Worm (Caenorhabditis elegans): Measurements from ENCODE around the gene srpa-68.

The srpa-68 gene

ce11 chrV:12261377-12261776 lies 30.1 kb downstream of the srpa-68 start, which contains the start of gene tbb-6:
tbb-6 (plus strand) TSS chrV:12261531.
- TF ChIP-seq bed-3 (GFP tag; optimal IDR thresholded peaks at IDR 0.05): no peak
- no peak for TF ChIP-seq drap-1 (GFP tag; optimal IDR thresholded peaks at IDR 0.05)
- no peak for TF ChIP-seq unc-120 (tag; optimal IDR thresholded peaks at IDR 0.05; ENCODE audit: poor library complexity, severe bottlenecking)
- no peak for TF ChIP-seq mep-1 (tag; optimal IDR thresholded peaks at IDR 0.05)
- no peak for TF ChIP-seq lsy-2 (tag; optimal IDR thresholded peaks at IDR 0.05)
- no peak for TF ChIP-seq unc-62 (GFP tag; optimal IDR thresholded peaks at IDR 0.05)
- TF ChIP-seq sem-2 (GFP tag; optimal IDR thresholded peaks at IDR 0.05): no peak
- no peak for TF ChIP-seq nhr-2 (tag; optimal IDR thresholded peaks at IDR 0.05)
- TF ChIP-seq elt-3 (tag; optimal IDR thresholded peaks at IDR 0.05): no peak
- no peak for TF ChIP-seq hlh-1 (tag; optimal IDR thresholded peaks at IDR 0.05)
- TF ChIP-seq lin-32 (GFP tag; optimal IDR thresholded peaks at IDR 0.05): no peak
- TF ChIP-seq ces-1 (GFP tag; optimal IDR thresholded peaks at IDR 0.05): no peak
- no peak for TF ChIP-seq nhr-28 (tag; optimal IDR thresholded peaks at IDR 0.05)
- TF ChIP-seq tbx-8 (GFP tag; optimal IDR thresholded peaks at IDR 0.05): no peak
- no peak for TF ChIP-seq nhr-76 (tag; optimal IDR thresholded peaks at IDR 0.05)
- no peak for TF ChIP-seq ceh-83 (GFP tag; optimal IDR thresholded peaks at IDR 0.05)
- no peak for TF ChIP-seq cnd-1 (tag; optimal IDR thresholded peaks at IDR 0.05)

DNA sequence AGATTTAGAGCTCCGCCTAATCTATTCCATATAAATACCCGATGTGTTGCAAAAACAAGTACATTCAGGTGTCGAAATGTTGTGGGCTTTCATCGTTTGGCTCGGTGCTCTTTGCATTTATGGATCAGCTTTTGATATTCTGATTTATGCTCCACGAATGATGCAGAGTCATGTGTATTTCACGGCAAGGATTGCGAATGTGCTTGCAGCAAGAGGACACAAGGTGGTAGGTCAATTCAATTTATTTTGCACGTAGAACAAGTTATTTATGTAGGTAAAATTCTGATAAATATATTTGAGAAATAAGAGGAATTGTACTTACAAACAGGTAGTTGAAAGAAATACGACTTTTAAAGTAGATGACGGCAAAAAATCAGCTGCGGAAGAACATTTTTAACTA lies 32.5 kb downstream of the srpa-68 start, which contains the start of gene ugt-56:
Gene ugt-56 (plus strand): TSS at position 61 of the 400 bp plus-strand sequence.
- TF ChIP-seq mab-5 (tag; optimal IDR thresholded peaks at IDR 0.05) (no peak), ztf-11 (tag; optimal IDR thresholded peaks at IDR 0.05) (no peak), nhr-237 (tag; optimal IDR thresholded peaks at IDR 0.05) (no peak), ceh-39 (tag; optimal IDR thresholded peaks at IDR 0.05) (no peak)

DNA sequence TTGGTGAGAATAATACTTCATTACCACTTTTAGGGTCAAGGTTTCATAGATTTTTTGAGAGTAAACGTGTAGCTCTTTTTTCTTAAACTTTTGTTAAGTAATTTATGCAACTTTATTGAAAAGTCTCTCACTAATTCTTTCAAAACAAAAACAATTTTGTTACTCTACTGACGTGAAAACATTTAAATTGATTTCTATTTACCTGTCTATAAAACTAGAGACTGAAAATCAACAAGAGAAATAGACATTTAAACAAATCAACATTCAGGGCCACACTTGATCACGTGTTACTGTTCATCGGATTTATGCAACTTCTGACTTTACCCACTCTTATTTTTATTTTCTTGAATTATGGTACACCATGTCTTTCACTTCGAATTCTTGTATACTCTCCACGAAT lies 35.1 kb downstream of the srpa-68 start, which contains the start of gene ugt-55:
Gene ugt-55 (plus strand): TSS at position 301 of the 400 bp plus-strand sequence.
- TF ChIP-seq nhr-12 (tag; optimal IDR thresholded peaks at IDR 0.05): no peak
- TF ChIP-seq cnd-1 (tag; optimal IDR thresholded peaks at IDR 0.05): no peak
- TF ChIP-seq bed-3 (GFP tag; optimal IDR thresholded peaks at IDR 0.05): no peak
- TF ChIP-seq unc-120 (tag; optimal IDR thresholded peaks at IDR 0.05; ENCODE audit: poor library complexity, severe bottlenecking): no peak
- no peak for TF ChIP-seq drap-1 (GFP tag; optimal IDR thresholded peaks at IDR 0.05)
- TF ChIP-seq nhr-237 (tag; optimal IDR thresholded peaks at IDR 0.05): no peak
- no peak for TF ChIP-seq lin-13 (tag; optimal IDR thresholded peaks at IDR 0.05)
- no peak for TF ChIP-seq nhr-76 (tag; optimal IDR thresholded peaks at IDR 0.05)
- TF ChIP-seq tbx-8 (GFP tag; optimal IDR thresholded peaks at IDR 0.05): no peak
- TF ChIP-seq unc-62 (GFP tag; optimal IDR thresholded peaks at IDR 0.05): no peak
- TF ChIP-seq unc-39 (tag; optimal IDR thresholded peaks at IDR 0.05): no peak
- TF ChIP-seq elt-1 (tag; optimal IDR thresholded peaks at IDR 0.05; ENCODE audit: borderline replicate concordance, insufficient read depth): no peak
- TF ChIP-seq sem-2 (GFP tag; optimal IDR thresholded peaks at IDR 0.05): no peak

ce11 chrV:12255343-12255742 lies 36.1 kb downstream of the srpa-68 start, which contains the start of gene T04H1.12:
T04H1.12 (plus strand) TSS chrV:12255643.
- TF ChIP-seq ceh-43 (GFP tag; optimal IDR thresholded peaks at IDR 0.05): no peak
- no peak for TF ChIP-seq nhr-2 (tag; optimal IDR thresholded peaks at IDR 0.05)
- TF ChIP-seq nhr-76 (tag; optimal IDR thresholded peaks at IDR 0.05): no peak
- TF ChIP-seq mab-5 (tag; optimal IDR thresholded peaks at IDR 0.05): no peak
- TF ChIP-seq ceh-83 (GFP tag; optimal IDR thresholded peaks at IDR 0.05): no peak
- no peak for TF ChIP-seq pha-4 (tag; optimal IDR thresholded peaks at IDR 0.05)
- TF ChIP-seq ces-1 (GFP tag; optimal IDR thresholded peaks at IDR 0.05): no peak
- TF ChIP-seq mep-1 (tag; optimal IDR thresholded peaks at IDR 0.05): no peak
- TF ChIP-seq M03D4.4 (tag; optimal IDR thresholded peaks at IDR 0.05): no peak
- TF ChIP-seq unc-39 (tag; optimal IDR thresholded peaks at IDR 0.05): no peak
- no peak for TF ChIP-seq blmp-1 (tag; optimal IDR thresholded peaks at IDR 0.05)
- TF ChIP-seq zip-8 (tag; optimal IDR thresholded peaks at IDR 0.05): no peak
- TF ChIP-seq unc-120 (tag; optimal IDR thresholded peaks at IDR 0.05; ENCODE audit: poor library complexity, severe bottlenecking): no peak
- no peak for TF ChIP-seq hlh-1 (tag; optimal IDR thresholded peaks at IDR 0.05)
- TF ChIP-seq tbx-8 (GFP tag; optimal IDR thresholded peaks at IDR 0.05): no peak
- no peak for TF ChIP-seq lsy-2 (tag; optimal IDR thresholded peaks at IDR 0.05)
- TF ChIP-seq nhr-237 (tag; optimal IDR thresholded peaks at IDR 0.05): no peak
- no peak for TF ChIP-seq drap-1 (GFP tag; optimal IDR thresholded peaks at IDR 0.05)
- TF ChIP-seq unc-62 (GFP tag; optimal IDR thresholded peaks at IDR 0.05): no peak

DNA sequence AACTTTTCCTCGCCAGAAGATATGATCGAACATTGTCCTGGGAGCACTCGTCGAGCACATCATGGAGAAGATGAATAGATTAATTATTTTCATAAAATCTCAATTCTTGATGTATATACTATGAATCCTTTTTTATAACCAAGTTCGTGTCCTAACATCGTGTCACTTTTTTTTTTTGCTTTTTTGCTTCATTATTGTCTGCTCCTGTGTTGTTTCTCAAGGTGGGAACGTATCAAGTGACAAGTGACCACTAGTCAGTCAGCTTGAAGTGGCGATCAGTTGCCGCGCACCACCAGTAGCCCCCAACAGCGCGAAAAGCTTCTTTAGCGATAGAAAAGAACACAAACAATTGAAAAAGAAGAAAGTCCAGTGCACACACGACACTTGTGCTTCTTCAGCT lies 39.2 kb downstream of the srpa-68 start, which contains the start of gene lrx-1:
Gene lrx-1 (plus strand): TSS at position 301 of the 400 bp plus-strand sequence.
- TF ChIP-seq nhr-76 (tag; optimal IDR thresholded peaks at IDR 0.05) (no peak), ham-2 (GFP tag; optimal IDR thresholded peaks at IDR 0.05) (no peak), lin-13 (tag; optimal IDR thresholded peaks at IDR 0.05) (no peak), drap-1 (GFP tag; optimal IDR thresholded peaks at IDR 0.05) (no peak), unc-62 (GFP tag; optimal IDR thresholded peaks at IDR 0.05) (no peak), tbx-8 (GFP tag; optimal IDR thresholded peaks at IDR 0.05) (no peak), elt-3 (tag; optimal IDR thresholded peaks at IDR 0.05) (no peak), unc-120 (tag; optimal IDR thresholded peaks at IDR 0.05; ENCODE audit: poor library complexity, severe bottlenecking) (no peak), blmp-1 (tag; optimal IDR thresholded peaks at IDR 0.05) (no peak), nhr-2 (tag; optimal IDR thresholded peaks at IDR 0.05) (no peak), ces-1 (GFP tag; optimal IDR thresholded peaks at IDR 0.05) (no peak), pha-4 (tag; optimal IDR thresholded peaks at IDR 0.05) (no peak), zip-8 (tag; optimal IDR thresholded peaks at IDR 0.05) (no peak), nhr-237 (tag; optimal IDR thresholded peaks at IDR 0.05) (no peak)

Data from whole organism, mixed stage, embryonic.